Worm (Caenorhabditis elegans) whole organism, L2 larva: ENCODE measurements around the gene snt-3.

ENCODE experiments used
- ZK546.5 ChIP-seq: sonication (generic microtip); optimal IDR thresholded peaks from 2 replicates; lab custom pipeline; 2017; ENCODE audit warnings: missing biosample characterization, missing genetic modification characterization
- egl-27 ChIP-seq: sonication (generic microtip); optimal IDR thresholded peaks from 3 replicates; lab custom pipeline; 2017; ENCODE audit warnings: missing biosample characterization, missing genetic modification reagents, missing genetic modification characterization
- nhr-11 ChIP-seq: fragments of 150-350 bp; optimal IDR thresholded peaks from 2 replicates; lab custom pipeline; 2014; ENCODE audit warnings: missing biosample characterization, missing genetic modification characterization
- nhr-237 ChIP-seq: fragments of 150-350 bp; optimal IDR thresholded peaks from 2 replicates; lab custom pipeline; 2014; ENCODE audit warnings: missing biosample characterization, missing genetic modification characterization
- unc-62 ChIP-seq: fragments of 150-350 bp; optimal IDR thresholded peaks from 2 replicates; lab custom pipeline; 2014; ENCODE audit warnings: missing biosample characterization, missing genetic modification reagents, missing genetic modification characterization

DNA sequence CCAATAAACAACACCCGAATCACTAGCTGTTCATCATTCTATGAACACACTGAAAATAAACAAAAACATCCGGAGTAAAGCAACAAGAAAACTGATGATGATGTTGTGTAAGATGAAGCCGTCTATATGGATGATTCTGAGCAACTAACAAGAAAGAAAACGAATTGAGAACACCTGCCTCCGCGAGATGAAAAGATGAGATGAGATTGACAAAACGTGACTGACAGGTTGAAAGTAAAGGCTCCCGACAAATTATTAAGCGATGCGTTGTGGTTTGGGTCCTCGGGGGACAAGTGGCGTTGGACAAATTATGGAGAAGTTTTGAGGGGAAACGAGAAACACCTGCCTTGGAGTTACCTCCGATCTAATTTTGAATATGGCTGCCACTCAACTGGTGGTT, 44.7 kb downstream of the snt-3 start:
- TF ChIP-seq ZK546.5 (tag; lab: Kevin White, UChicago) = no peak
- no peak for TF ChIP-seq nhr-237 (tag; lab: Kevin White, UChicago)
- TF ChIP-seq egl-27 = no peak
- no peak for TF ChIP-seq unc-62 (GFP tag; lab: Kevin White, UChicago)
- TF ChIP-seq nhr-11 = no peak
